Worm (Caenorhabditis elegans) whole organism, L2 larva: ENCODE measurements around the gene vps-54.

Experiments used
- C34F6.9 ChIP-seq: fragments of 150-350 bp; optimal IDR thresholded peaks from 2 replicates; lab custom pipeline; 2014; ENCODE audit warnings: missing biosample characterization, missing genetic modification characterization
- R02D3.7 ChIP-seq: fragments of 150-350 bp; optimal IDR thresholded peaks from 2 replicates; lab custom pipeline; 2014; ENCODE audit warnings: missing biosample characterization, missing genetic modification characterization
- Y55F3AM.14 ChIP-seq: fragments of 200-800 bp; sonication (Bioruptor generic); optimal IDR thresholded peaks from 2 replicates; lab custom pipeline; 2018; ENCODE audit warnings: mild to moderate bottlenecking, missing genetic modification characterization, missing compliant biosample characterization
- ZK546.5 ChIP-seq: sonication (generic microtip); optimal IDR thresholded peaks from 2 replicates; lab custom pipeline; 2017; ENCODE audit warnings: missing biosample characterization, missing genetic modification characterization
- alr-1 ChIP-seq: fragments of 150-350 bp; optimal IDR thresholded peaks from 2 replicates; lab custom pipeline; 2014; ENCODE audit warnings: missing biosample characterization, missing genetic modification characterization
- aly-2 ChIP-seq: fragments of 150-350 bp; optimal IDR thresholded peaks from 2 replicates; lab custom pipeline; 2014; ENCODE audit warnings: missing biosample characterization, missing genetic modification characterization
- ama-1 ChIP-seq: fragments of 150-350 bp; optimal IDR thresholded peaks from 2 replicates; lab custom pipeline; 2018; ENCODE audit warnings: inconsistent platforms
- blmp-1 ChIP-seq: sonication (generic microtip); optimal IDR thresholded peaks from 2 replicates; lab custom pipeline; 2017; ENCODE audit warnings: missing genetic modification characterization, mild to moderate bottlenecking, missing compliant biosample characterization, antibody characterized with exemption, moderate library complexity; ENCODE audit not compliant: insufficient read depth
- ceh-16 ChIP-seq: fragments of 150-350 bp; optimal IDR thresholded peaks from 2 replicates; lab custom pipeline; 2014; ENCODE audit warnings: missing biosample characterization, missing genetic modification characterization
- ceh-82 ChIP-seq: fragments of 150-350 bp; optimal IDR thresholded peaks from 2 replicates; lab custom pipeline; 2014; ENCODE audit warnings: missing biosample characterization, missing genetic modification characterization
- crh-2 ChIP-seq: sonication (generic microtip); optimal IDR thresholded peaks from 2 replicates; lab custom pipeline; 2017; ENCODE audit warnings: missing biosample characterization, missing genetic modification characterization
- dmd-4 ChIP-seq: sonication (generic microtip); optimal IDR thresholded peaks from 2 replicates; lab custom pipeline; 2017; ENCODE audit warnings: missing biosample characterization, missing genetic modification characterization
- egl-27 ChIP-seq: sonication (generic microtip); optimal IDR thresholded peaks from 3 replicates; lab custom pipeline; 2017; ENCODE audit warnings: missing biosample characterization, missing genetic modification reagents, missing genetic modification characterization
- gmeb-1 ChIP-seq: fragments of 150-350 bp; optimal IDR thresholded peaks from 2 replicates; lab custom pipeline; 2014; ENCODE audit warnings: missing biosample characterization, missing genetic modification characterization
- lin-11 ChIP-seq: fragments of 150-350 bp; sonication (generic microtip); optimal IDR thresholded peaks from 2 replicates; lab custom pipeline; 2014; ENCODE audit warnings: missing biosample characterization, missing genetic modification characterization, inconsistent platforms, mixed read lengths
- lin-39 ChIP-seq: fragments of 150-350 bp; optimal IDR thresholded peaks from 2 replicates; lab custom pipeline; 2014; ENCODE audit warnings: missing biosample characterization, missing genetic modification reagents, missing genetic modification characterization
- lsy-2 ChIP-seq, 2 experiments: fragments of 150-350 bp in 1 of 2; sonication (generic microtip) in 1 of 2; optimal IDR thresholded peaks; 2 replicates each; lab custom pipeline; 2014 to 2017; ENCODE audit warnings: missing biosample characterization in 2 of 2, missing genetic modification characterization in 2 of 2
- mab-5 ChIP-seq: fragments of 150-350 bp; optimal IDR thresholded peaks from 2 replicates; lab custom pipeline; 2014; ENCODE audit warnings: missing biosample characterization, missing genetic modification characterization
- mbf-1 ChIP-seq: sonication (generic microtip); optimal IDR thresholded peaks from 2 replicates; lab custom pipeline; 2017; ENCODE audit warnings: missing biosample characterization, missing genetic modification characterization
- mdl-1 ChIP-seq, 2 experiments: fragments of 150-350 bp in 1 of 2; sonication (generic microtip) in 1 of 2; optimal IDR thresholded peaks; 2 replicates each; lab custom pipeline; 2017; ENCODE audit warnings: missing biosample characterization in 2 of 2, missing genetic modification characterization in 2 of 2
- nhr-10 ChIP-seq: sonication (generic microtip); optimal IDR thresholded peaks from 2 replicates; lab custom pipeline; 2017; ENCODE audit warnings: missing biosample characterization, missing genetic modification characterization
- nhr-129 ChIP-seq: fragments of 150-350 bp; optimal IDR thresholded peaks from 2 replicates; lab custom pipeline; 2014; ENCODE audit warnings: missing biosample characterization, missing genetic modification characterization
- nhr-21 ChIP-seq: fragments of 150-350 bp; optimal IDR thresholded peaks from 2 replicates; lab custom pipeline; 2014; ENCODE audit warnings: missing biosample characterization, missing genetic modification characterization
- nhr-23 ChIP-seq: fragments of 150-350 bp; optimal IDR thresholded peaks from 2 replicates; lab custom pipeline; 2014; ENCODE audit warnings: missing biosample characterization, missing genetic modification reagents, missing genetic modification characterization
- nhr-237 ChIP-seq: fragments of 150-350 bp; optimal IDR thresholded peaks from 2 replicates; lab custom pipeline; 2014; ENCODE audit warnings: missing biosample characterization, missing genetic modification characterization
- nhr-6 ChIP-seq: fragments of 150-350 bp; optimal IDR thresholded peaks from 2 replicates; lab custom pipeline; 2014; ENCODE audit warnings: missing biosample characterization, missing genetic modification characterization
- nhr-77 ChIP-seq: fragments of 150-350 bp; optimal IDR thresholded peaks from 2 replicates; lab custom pipeline; 2014; ENCODE audit warnings: missing biosample characterization, missing genetic modification characterization
- peb-1 ChIP-seq: fragments of 150-350 bp; optimal IDR thresholded peaks from 2 replicates; lab custom pipeline; 2014; ENCODE audit warnings: missing biosample characterization, missing genetic modification characterization
- sem-4 ChIP-seq: fragments of 150-350 bp; optimal IDR thresholded peaks from 2 replicates; lab custom pipeline; 2014; ENCODE audit warnings: missing biosample characterization, missing genetic modification reagents, missing genetic modification characterization
- skn-1 ChIP-seq: sonication (generic microtip); optimal IDR thresholded peaks from 2 replicates; lab custom pipeline; 2017; ENCODE audit warnings: missing biosample characterization, missing genetic modification characterization
- sma-3 ChIP-seq: sonication (generic microtip); optimal IDR thresholded peaks from 2 replicates; lab custom pipeline; 2016; ENCODE audit warnings: missing genetic modification reagents, missing genetic modification characterization, missing compliant biosample characterization
- sma-9 ChIP-seq, 2 experiments: fragments of 150-350 bp in 1 of 2; sonication (generic microtip) in 1 of 2; optimal IDR thresholded peaks; 2 replicates each; lab custom pipeline; 2014 to 2016; ENCODE audit warnings: missing genetic modification characterization in 2 of 2, mild to moderate bottlenecking in 1 of 2, missing biosample characterization in 1 of 2, missing compliant biosample characterization in 1 of 2, missing genetic modification reagents in 1 of 2, moderate library complexity in 1 of 2
- snpc-4 ChIP-seq: fragments of 150-350 bp; optimal IDR thresholded peaks from 2 replicates; lab custom pipeline; 2014; ENCODE audit warnings: missing biosample characterization, missing genetic modification characterization
- unc-39 ChIP-seq: fragments of 150-350 bp; optimal IDR thresholded peaks from 2 replicates; lab custom pipeline; 2014; ENCODE audit warnings: missing biosample characterization, missing genetic modification characterization
- unc-55 ChIP-seq: fragments of 150-350 bp; sonication (generic microtip); optimal IDR thresholded peaks from 3 replicates; lab custom pipeline; 2014; ENCODE audit warnings: missing biosample characterization, missing genetic modification reagents, missing genetic modification characterization
- zag-1 ChIP-seq: fragments of 150-350 bp; optimal IDR thresholded peaks from 2 replicates; lab custom pipeline; 2014; ENCODE audit warnings: missing biosample characterization, missing genetic modification characterization
- ztf-11 ChIP-seq: sonication (generic microtip); optimal IDR thresholded peaks from 2 replicates; lab custom pipeline; 2017; ENCODE audit warnings: missing biosample characterization, missing genetic modification characterization
- ztf-4 ChIP-seq: fragments of 150-350 bp; optimal IDR thresholded peaks from 2 replicates; lab custom pipeline; 2014; ENCODE audit warnings: missing biosample characterization, missing genetic modification characterization

vps-54 gene

DNA sequence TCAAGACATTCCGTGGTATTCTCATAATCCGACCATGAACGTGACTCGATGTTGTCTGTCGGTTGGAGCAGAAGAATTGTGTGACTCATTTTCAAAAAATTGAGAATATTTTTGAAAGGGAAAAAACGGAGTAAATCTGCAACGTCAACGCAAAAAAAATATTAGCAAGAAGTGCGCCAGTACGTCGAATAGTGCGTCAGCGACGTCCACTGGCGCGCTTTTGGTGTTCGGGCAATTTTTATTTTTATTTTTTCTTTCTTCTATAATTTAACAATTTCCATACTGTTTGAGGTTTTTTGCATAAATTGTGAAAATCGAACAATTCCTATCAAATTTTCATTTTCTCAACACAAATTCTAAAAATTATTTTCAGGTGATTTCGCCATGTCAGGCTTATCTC, 2.7 kb upstream of the vps-54 start, which contains the start of the genes erh-1 and lpd-9 (continued):
- peak; percentile 25 for TF ChIP-seq sem-4
- peak; percentile 89 for TF ChIP-seq unc-55 (GFP tag; lab: Kevin White, UChicago)
- no peak for TF ChIP-seq zag-1 (tag; lab: Kevin White, UChicago)
- TF ChIP-seq sma-9 (GFP tag; optimal IDR thresholded peaks at IDR 0.05; lab: Kevin White, UChicago), result peak; percentile 85
- no peak for TF ChIP-seq sma-9 (tag; optimal IDR thresholded peaks at IDR 0.05; lab: Kevin White, UChicago)
- peak; percentile 59 for TF ChIP-seq crh-2 (tag; lab: Kevin White, UChicago)
- TF ChIP-seq nhr-23 (tag; lab: Kevin White, UChicago), result no peak
- TF ChIP-seq nhr-21 (tag; lab: Kevin White, UChicago), result peak; percentile 61
- peak; percentile 2 for TF ChIP-seq R02D3.7
- no peak for TF ChIP-seq Y55F3AM.14
- TF ChIP-seq lin-11 (tag; lab: Kevin White, UChicago), result peak; percentile 56
- no peak for TF ChIP-seq dmd-4 (tag; lab: Kevin White, UChicago)
- TF ChIP-seq ztf-4, result no peak
- TF ChIP-seq skn-1 (tag; lab: Kevin White, UChicago), result no peak

DNA sequence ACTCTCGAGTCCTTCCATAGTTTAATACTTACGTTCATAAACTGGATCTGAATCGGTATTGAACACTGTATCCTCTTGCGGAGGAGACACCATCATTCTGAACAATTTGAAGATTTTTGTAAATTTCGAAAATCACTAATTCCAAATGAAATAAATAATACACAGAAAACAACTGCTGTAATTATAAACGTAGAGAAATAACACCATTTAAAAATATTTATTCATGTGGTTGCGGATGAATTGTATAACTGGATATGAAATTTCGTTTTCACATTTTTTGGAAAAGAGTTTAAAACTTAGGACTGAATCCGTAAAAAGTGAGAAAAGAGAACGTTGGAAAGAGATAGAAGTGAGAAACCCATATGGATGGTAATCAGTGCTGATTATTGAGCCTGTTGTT, 2.0 kb upstream of the vps-54 start, which contains the start of gene mics-1:
TSS of gene mics-1 (minus strand) at position 101 of the 400 bp plus-strand sequence.
- no peak for TF ChIP-seq nhr-237 (tag; lab: Kevin White, UChicago)
- TF ChIP-seq gmeb-1 (tag; lab: Kevin White, UChicago), result no peak

DNA sequence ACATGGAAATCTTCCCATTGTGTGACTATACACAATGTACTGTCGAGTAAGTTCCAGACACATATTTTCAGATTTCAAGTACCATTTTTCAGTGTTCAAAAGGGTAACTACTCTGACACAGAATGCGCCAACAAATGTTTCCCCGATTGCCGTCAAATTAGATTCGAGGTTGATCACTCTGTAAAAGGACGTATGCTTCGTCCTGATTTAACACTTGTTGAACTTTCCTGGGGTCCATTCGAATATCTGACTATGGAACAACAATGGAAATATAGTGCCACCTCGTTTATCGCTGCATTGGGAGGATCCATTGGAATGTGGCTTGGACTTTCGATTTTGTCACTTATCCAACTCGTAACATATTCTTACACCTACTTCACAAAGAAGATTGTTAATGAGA, 2.0 kb downstream of the vps-54 start:
- TF ChIP-seq lin-39 (tag; lab: Kevin White, UChicago) (no peak), nhr-6 (tag; lab: Kevin White, UChicago) (no peak), C34F6.9 (no peak), nhr-129 (tag; lab: Kevin White, UChicago) (no peak), egl-27 (no peak), blmp-1 (no peak), nhr-77 (tag; lab: Kevin White, UChicago) (no peak), mab-5 (tag; lab: Kevin White, UChicago) (no peak), ZK546.5 (tag; lab: Kevin White, UChicago) (no peak), nhr-10 (no peak), ceh-16 (tag; lab: Kevin White, UChicago) (no peak), ama-1 (lab: Kevin White, UChicago) (no peak), aly-2 (tag; lab: Kevin White, UChicago) (no peak), dmd-4 (tag; lab: Kevin White, UChicago) (no peak), sma-3 (no peak)

DNA sequence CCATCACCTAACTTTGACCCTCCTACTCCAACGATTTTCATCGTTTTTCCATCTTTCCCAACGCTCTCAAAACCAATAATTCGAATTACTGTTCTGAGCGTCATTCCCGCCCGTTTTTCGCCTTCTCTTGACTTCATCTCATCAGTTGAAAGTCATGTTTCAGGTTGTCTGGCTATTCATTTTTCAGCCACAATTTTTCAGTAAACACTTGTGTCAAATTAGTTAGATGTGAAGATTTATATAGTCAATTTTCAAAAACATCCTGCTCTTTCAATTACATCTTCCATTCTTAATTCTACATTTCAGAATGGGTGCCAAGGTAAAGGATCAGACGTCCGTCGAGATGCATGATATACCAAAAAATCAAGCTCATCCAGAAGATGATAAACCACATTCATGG, 3.6 kb downstream of the vps-54 start, which contains the start of gene del-6:
TSS of gene del-6 (plus strand) at position 301 of the 400 bp plus-strand sequence.
- TF ChIP-seq mbf-1 (no peak), lsy-2 (tag; optimal IDR thresholded peaks at IDR 0.05; lab: Kevin White, UChicago) (no peak), skn-1 (tag; lab: Kevin White, UChicago) (no peak), R02D3.7 (no peak), unc-39 (tag; lab: Kevin White, UChicago) (no peak), nhr-10 (no peak), lin-39 (tag; lab: Kevin White, UChicago) (no peak), snpc-4 (tag; lab: Kevin White, UChicago) (no peak)

DNA sequence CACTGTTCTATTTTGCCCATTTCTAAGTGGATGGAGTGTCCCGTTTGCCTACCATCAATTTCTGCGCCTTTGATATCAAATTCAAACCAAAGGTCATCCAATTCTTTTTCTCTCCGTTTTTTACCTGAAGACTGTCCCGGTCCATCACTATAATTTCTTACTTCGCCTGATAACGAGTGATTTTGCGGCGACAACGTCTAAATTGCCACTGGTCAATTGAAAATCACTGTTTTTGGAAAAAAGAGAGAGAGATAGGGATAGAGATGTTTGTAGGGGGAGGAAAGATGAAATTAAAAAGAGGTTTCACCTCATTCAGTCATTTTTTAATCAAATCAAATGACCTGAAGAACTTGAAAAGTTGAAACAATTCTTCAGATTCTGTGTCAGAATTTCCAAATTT, 4.7 kb downstream of the vps-54 start:
- TF ChIP-seq C34F6.9 (no peak), ceh-82 (tag; lab: Kevin White, UChicago) (no peak), sma-3 (peak; percentile 21)

DNA sequence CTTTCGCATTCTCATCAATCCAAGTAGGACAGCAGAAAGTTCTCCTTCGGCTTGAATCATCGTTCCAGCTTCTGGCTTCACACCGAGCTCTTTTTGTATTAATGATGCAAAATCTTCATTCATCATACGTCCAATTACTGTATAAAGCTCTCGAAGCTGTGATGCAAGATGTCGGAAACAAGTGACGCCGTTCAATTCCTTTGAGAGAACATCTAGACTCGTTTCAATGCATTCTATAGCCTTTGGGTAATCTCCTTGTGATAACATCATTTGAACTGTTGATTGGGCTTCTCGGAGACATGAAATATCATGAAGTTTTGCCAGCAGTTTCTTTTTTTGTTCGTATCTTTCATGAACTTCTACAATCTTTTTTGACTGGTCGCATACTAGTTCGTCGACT, 7.7 kb downstream of the vps-54 start:
- no peak for TF ChIP-seq lsy-2 (tag; optimal IDR thresholded peaks at IDR 0.05; lab: Kevin White, UChicago)
- TF ChIP-seq snpc-4 (tag; lab: Kevin White, UChicago), result no peak
- no peak for TF ChIP-seq alr-1 (tag; lab: Kevin White, UChicago)
- TF ChIP-seq lin-11 (tag; lab: Kevin White, UChicago), result no peak
- no peak for TF ChIP-seq sma-9 (GFP tag; optimal IDR thresholded peaks at IDR 0.05; lab: Kevin White, UChicago)
- TF ChIP-seq sma-9 (tag; optimal IDR thresholded peaks at IDR 0.05; lab: Kevin White, UChicago), result no peak
- TF ChIP-seq zag-1 (tag; lab: Kevin White, UChicago), result no peak
- no peak for TF ChIP-seq ztf-4
- TF ChIP-seq mdl-1 (tag; optimal IDR thresholded peaks at IDR 0.05; lab: Kevin White, UChicago), result no peak
- no peak for TF ChIP-seq ztf-11
- no peak for TF ChIP-seq nhr-23 (tag; lab: Kevin White, UChicago)
- TF ChIP-seq dmd-4 (tag; lab: Kevin White, UChicago), result no peak
- no peak for TF ChIP-seq mab-5 (tag; lab: Kevin White, UChicago)
- TF ChIP-seq sem-4, result no peak
- no peak for TF ChIP-seq ceh-16 (tag; lab: Kevin White, UChicago)
- no peak for TF ChIP-seq peb-1 (tag; lab: Kevin White, UChicago)
- TF ChIP-seq ceh-82 (tag; lab: Kevin White, UChicago), result no peak
